Worm (Caenorhabditis elegans) whole organism, young adult: ENCODE results near the gene klp-6.

ENCODE experiments used
- B0019.2 ChIP-seq: fragments of 200-800 bp; sonication (Bioruptor generic); conservative IDR thresholded peaks from 2 replicates; pipeline ENCODE4 v1.3.6; 2022; ENCODE audit warnings: missing genetic modification reagents, missing genetic modification characterization, missing compliant biosample characterization
- B0336.3 ChIP-seq: fragments of 200-800 bp; sonication (Bioruptor generic); IDR thresholded peaks from 2 replicates; pipeline ENCODE4 v1.3.6; 2022; ENCODE audit warnings: missing genetic modification characterization, missing compliant biosample characterization
- D2030.7 ChIP-seq: fragments of 200-800 bp; sonication (Bioruptor generic); IDR thresholded peaks from 2 replicates; pipeline ENCODE4 v1.3.6; 2022; ENCODE audit warnings: missing genetic modification reagents, missing genetic modification characterization, missing compliant biosample characterization
- F39B2.1 ChIP-seq: fragments of 200-800 bp; sonication (Bioruptor generic); IDR thresholded peaks from 2 replicates; pipeline ENCODE4 v1.3.6; 2022; ENCODE audit warnings: missing genetic modification reagents, missing genetic modification characterization, missing compliant biosample characterization
- F49E8.2 ChIP-seq: sonication (generic microtip); optimal IDR thresholded peaks from 3 replicates; lab custom pipeline; 2017; ENCODE audit warnings: missing genetic modification characterization, mild to moderate bottlenecking, missing compliant biosample characterization, antibody characterized with exemption, moderate library complexity; ENCODE audit not compliant: insufficient read depth
- F55B11.4 ChIP-seq: sonication (generic microtip); optimal IDR thresholded peaks from 2 replicates; lab custom pipeline; 2016; ENCODE audit warnings: missing compliant biosample characterization, missing genetic modification characterization, borderline replicate concordance; ENCODE audit not compliant: insufficient read depth
- K11D2.4 ChIP-seq: fragments of 200-800 bp; sonication (Bioruptor generic); IDR thresholded peaks from 2 replicates; pipeline ENCODE4 v1.3.6; 2022; ENCODE audit warnings: missing genetic modification reagents, missing genetic modification characterization, missing compliant biosample characterization
- K12H6.12 ChIP-seq: fragments of 200-800 bp; sonication (Bioruptor generic); optimal IDR thresholded peaks from 2 replicates; lab custom pipeline; 2018; ENCODE audit warnings: mild to moderate bottlenecking, missing genetic modification characterization, missing compliant biosample characterization
- Y53F4B.3 ChIP-seq: fragments of 200-800 bp; sonication (Bioruptor generic); IDR thresholded peaks from 2 replicates; pipeline ENCODE4 v1.3.6; 2022; ENCODE audit warnings: missing genetic modification reagents, missing genetic modification characterization, missing compliant biosample characterization
- Y67H2A.10 ChIP-seq: fragments of 200-800 bp; sonication (Bioruptor generic); conservative IDR thresholded peaks from 2 replicates; pipeline ENCODE4 v1.3.6; 2022; ENCODE audit warnings: missing genetic modification reagents, missing genetic modification characterization, missing compliant biosample characterization
- Y79H2A.3 ChIP-seq: fragments of 200-800 bp; sonication (Bioruptor generic); conservative IDR thresholded peaks from 2 replicates; pipeline ENCODE4 v1.3.6; 2022; ENCODE audit warnings: missing genetic modification reagents, missing genetic modification characterization, missing compliant biosample characterization
- ama-1 ChIP-seq, 3 experiments: fragments of 150-350 bp in 1 of 3; sonication (generic microtip) in 2 of 3; optimal IDR thresholded peaks; 2 replicates each; lab custom pipeline; 2014 to 2018; ENCODE audit warnings: missing biosample characterization in 2 of 3, missing genetic modification characterization in 2 of 3, missing genetic modification reagents in 2 of 3
- aptf-2 ChIP-seq: fragments of 200-800 bp; sonication (Bioruptor generic); conservative IDR thresholded peaks from 2 replicates; pipeline ENCODE4 v1.3.6; 2022; ENCODE audit warnings: missing genetic modification reagents, missing genetic modification characterization, missing compliant biosample characterization
- aptf-3 ChIP-seq: fragments of 200-800 bp; sonication (Bioruptor generic); IDR thresholded peaks from 2 replicates; pipeline ENCODE4 v1.3.6; 2022; ENCODE audit warnings: missing genetic modification characterization, missing compliant biosample characterization
- attf-3 ChIP-seq: fragments of 200-800 bp; sonication (Bioruptor generic); conservative IDR thresholded peaks from 2 replicates; pipeline ENCODE4 v1.3.6; 2022; ENCODE audit warnings: missing genetic modification reagents, missing genetic modification characterization, missing compliant biosample characterization
- cebp-1 ChIP-seq, 2 experiments: fragments of 200-800 bp in 1 of 2; sonication (Bioruptor generic) in 1 of 2; sonication (generic microtip) in 1 of 2; IDR thresholded peaks in 1 of 2; optimal IDR thresholded peaks in 1 of 2; 2 replicates each; pipeline versions ENCODE4 v1.3.6 to Lab custom; 2017 to 2022; ENCODE audit warnings: missing compliant biosample characterization in 2 of 2, missing genetic modification characterization in 2 of 2, mild to moderate bottlenecking in 1 of 2, missing genetic modification reagents in 1 of 2, moderate library complexity in 1 of 2
- ceh-40 ChIP-seq: fragments of 200-800 bp; sonication (Bioruptor generic); IDR thresholded peaks from 2 replicates; pipeline ENCODE4 v1.3.6; 2022; ENCODE audit warnings: missing genetic modification characterization, missing compliant biosample characterization
- chd-7 ChIP-seq: sonication (generic microtip); optimal IDR thresholded peaks from 2 replicates; lab custom pipeline; 2016; ENCODE audit warnings: mild to moderate bottlenecking, missing genetic modification characterization, moderate library complexity, missing compliant biosample characterization
- dpl-1 ChIP-seq: fragments of 150-350 bp; optimal IDR thresholded peaks from 2 replicates; lab custom pipeline; 2014; ENCODE audit warnings: missing biosample characterization, missing genetic modification reagents, missing genetic modification characterization
- egl-44 ChIP-seq: fragments of 200-800 bp; sonication (Bioruptor generic); IDR thresholded peaks from 2 replicates; pipeline ENCODE4 v1.3.6; 2022; ENCODE audit warnings: missing genetic modification reagents, missing genetic modification characterization, missing compliant biosample characterization
- ets-4 ChIP-seq: fragments of 200-800 bp; sonication (Bioruptor generic); optimal IDR thresholded peaks from 2 replicates; lab custom pipeline; 2018; ENCODE audit warnings: mild to moderate bottlenecking, missing genetic modification characterization, missing compliant biosample characterization
- hlh-26 ChIP-seq: fragments of 200-800 bp; sonication (Bioruptor generic); conservative IDR thresholded peaks from 2 replicates; pipeline ENCODE4 v1.3.6; 2022; ENCODE audit warnings: missing genetic modification reagents, missing genetic modification characterization, missing compliant biosample characterization
- hmg-20 ChIP-seq: fragments of 200-800 bp; sonication (Bioruptor generic); IDR thresholded peaks from 2 replicates; pipeline ENCODE4 v1.3.6; 2022; ENCODE audit warnings: missing genetic modification reagents, missing genetic modification characterization, missing compliant biosample characterization
- hrde-1 ChIP-seq: sonication (generic microtip); optimal IDR thresholded peaks from 2 replicates; lab custom pipeline; 2016; ENCODE audit warnings: missing genetic modification characterization, mild to moderate bottlenecking, missing compliant biosample characterization, moderate library complexity, missing genotype, missing genetic modification reagents, borderline replicate concordance
- lin-40 ChIP-seq: sonication (generic microtip); optimal IDR thresholded peaks from 2 replicates; lab custom pipeline; 2016; ENCODE audit warnings: missing genetic modification characterization, mild to moderate bottlenecking, missing compliant biosample characterization, missing genotype, missing genetic modification reagents
- lir-1 ChIP-seq: fragments of 200-800 bp; sonication (Bioruptor generic); conservative IDR thresholded peaks from 2 replicates; pipeline ENCODE4 v1.3.6; 2022; ENCODE audit warnings: missing genetic modification reagents, missing genetic modification characterization, missing compliant biosample characterization
- lsl-1 ChIP-seq: fragments of 200-800 bp; sonication (Bioruptor generic); optimal IDR thresholded peaks from 2 replicates; lab custom pipeline; 2018; ENCODE audit warnings: mild to moderate bottlenecking, missing genetic modification characterization, moderate library complexity, missing compliant biosample characterization
- madf-10 ChIP-seq: sonication (generic microtip); optimal IDR thresholded peaks from 2 replicates; lab custom pipeline; 2016; ENCODE audit warnings: mild to moderate bottlenecking, missing genetic modification characterization, missing compliant biosample characterization
- madf-3 ChIP-seq: fragments of 200-800 bp; sonication (Bioruptor generic); IDR thresholded peaks from 2 replicates; pipeline ENCODE4 v1.3.6; 2022; ENCODE audit warnings: missing genetic modification reagents, missing genetic modification characterization, missing compliant biosample characterization
- mel-28 ChIP-seq: sonication (generic microtip); optimal IDR thresholded peaks from 2 replicates; lab custom pipeline; 2016; ENCODE audit warnings: borderline replicate concordance, mild to moderate bottlenecking, missing genetic modification characterization, missing compliant biosample characterization
- mes-4 ChIP-seq: sonication (generic microtip); optimal IDR thresholded peaks from 2 replicates; lab custom pipeline; 2016; ENCODE audit warnings: missing genotype, missing genetic modification characterization, missing compliant biosample characterization
- nfya-2 ChIP-seq: fragments of 200-800 bp; sonication (Bioruptor generic); IDR thresholded peaks from 2 replicates; pipeline ENCODE4 v1.3.6; 2022; ENCODE audit warnings: missing genetic modification reagents, missing genetic modification characterization, missing compliant biosample characterization
- nfyb-1 ChIP-seq: fragments of 200-800 bp; sonication (Bioruptor generic); IDR thresholded peaks from 2 replicates; pipeline ENCODE4 v1.3.6; 2022; ENCODE audit warnings: missing genetic modification reagents, missing genetic modification characterization, missing compliant biosample characterization
- nhr-80 ChIP-seq: sonication (generic microtip); optimal IDR thresholded peaks from 2 replicates; lab custom pipeline; 2016; ENCODE audit warnings: missing genetic modification characterization, missing compliant biosample characterization
- nhr-90 ChIP-seq: sonication (generic microtip); optimal IDR thresholded peaks from 2 replicates; lab custom pipeline; 2016; ENCODE audit warnings: missing genotype, mild to moderate bottlenecking, missing genetic modification characterization, missing compliant biosample characterization
- pbrm-1 ChIP-seq: fragments of 200-800 bp; sonication (Bioruptor generic); IDR thresholded peaks from 2 replicates; pipeline ENCODE4 v1.3.6; 2022; ENCODE audit warnings: missing genetic modification reagents, missing genetic modification characterization, missing compliant biosample characterization
- snpc-1.3 ChIP-seq: sonication (generic microtip); optimal IDR thresholded peaks from 2 replicates; lab custom pipeline; 2017; ENCODE audit warnings: missing genetic modification characterization, mild to moderate bottlenecking, missing compliant biosample characterization, antibody characterized with exemption, moderate library complexity, missing genotype, missing genetic modification reagents; ENCODE audit not compliant: insufficient read depth
- tlf-1 ChIP-seq: fragments of 200-800 bp; sonication (Bioruptor generic); optimal IDR thresholded peaks from 2 replicates; lab custom pipeline; 2018; ENCODE audit warnings: mild to moderate bottlenecking, missing genetic modification characterization, missing compliant biosample characterization
- zim-3 ChIP-seq: sonication (generic microtip); optimal IDR thresholded peaks from 2 replicates; lab custom pipeline; 2017; ENCODE audit warnings: mild to moderate bottlenecking, missing genetic modification characterization, moderate library complexity, missing compliant biosample characterization
- ztf-18 ChIP-seq: sonication (generic microtip); optimal IDR thresholded peaks from 2 replicates; lab custom pipeline; 2016; ENCODE audit warnings: missing genotype, mild to moderate bottlenecking, missing genetic modification characterization, missing compliant biosample characterization
- ztf-28 ChIP-seq: fragments of 200-800 bp; sonication (Bioruptor generic); IDR thresholded peaks from 2 replicates; pipeline ENCODE4 v1.3.6; 2022; ENCODE audit warnings: missing genetic modification reagents, missing genetic modification characterization, missing compliant biosample characterization
- ztf-3 ChIP-seq: fragments of 200-800 bp; sonication (Bioruptor generic); optimal IDR thresholded peaks from 2 replicates; lab custom pipeline; 2018; ENCODE audit warnings: mild to moderate bottlenecking, missing genetic modification characterization, missing compliant biosample characterization

The klp-6 gene

DNA sequence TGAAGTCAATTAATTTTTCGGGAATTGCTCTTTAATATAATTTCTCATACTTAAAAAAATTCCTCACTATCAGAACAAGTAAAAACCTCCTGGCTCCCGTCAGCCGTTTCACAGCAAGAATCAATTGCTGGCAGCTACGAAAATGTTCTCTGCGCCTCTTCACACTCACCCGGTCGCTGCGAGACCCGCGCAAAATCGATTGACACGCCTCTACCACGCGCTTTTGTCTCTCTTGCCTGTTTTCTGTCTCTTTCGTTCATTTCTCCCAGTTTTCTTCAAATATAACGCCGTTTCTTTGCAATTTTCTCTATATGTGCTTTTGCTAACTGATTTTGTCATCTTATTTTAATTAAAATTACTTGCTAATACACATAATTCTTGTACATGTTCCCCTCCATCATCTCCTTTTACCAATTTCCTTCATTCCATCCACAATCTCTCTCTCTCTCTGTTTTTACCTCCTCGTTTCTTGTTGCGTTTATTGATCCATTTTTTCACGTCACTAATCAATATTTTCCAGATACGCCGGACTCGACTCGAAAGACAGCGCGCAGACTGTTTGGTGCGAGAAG is 6.2 kb upstream of the klp-6 start, which contains the start of gene pcf-11 (continued):
- TF ChIP-seq F39B2.1 (GFP tag; lab: Robert Waterston, UW) (no peak), ama-1 (optimal IDR thresholded peaks at IDR 0.05; lab: Kevin White, UChicago) (no peak), ama-1 (GFP tag; optimal IDR thresholded peaks at IDR 0.05; lab: Kevin White, UChicago) (no peak), mel-28 (no peak), hlh-26 (no peak), chd-7 (no peak), ceh-40 (GFP tag; lab: Robert Waterston, UW) (no peak), aptf-3 (GFP tag; lab: Robert Waterston, UW) (no peak), snpc-1.3 (peak; percentile 12)

DNA sequence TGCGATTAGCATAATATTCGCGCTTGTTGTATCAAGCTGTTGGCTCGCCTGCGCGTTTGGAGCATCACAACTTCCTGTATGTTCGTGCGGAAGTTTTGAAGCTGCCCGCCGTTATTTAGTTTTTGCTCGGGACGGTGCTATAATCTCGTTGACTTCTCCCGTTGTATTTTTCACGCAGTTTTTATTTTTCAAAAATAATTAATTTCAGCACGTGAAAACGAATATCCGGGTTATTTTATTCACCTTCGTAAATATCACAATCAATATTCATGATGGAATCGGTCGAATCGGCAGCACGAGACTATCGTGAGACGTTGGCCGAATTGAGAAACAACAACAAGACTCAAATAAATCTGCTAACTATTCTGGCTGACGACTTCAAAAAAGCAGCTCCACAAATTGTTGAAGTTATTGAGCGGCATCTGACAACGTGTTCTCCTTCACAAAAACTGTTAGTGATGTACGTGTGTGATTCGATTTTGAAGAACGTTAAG is 5.5 kb upstream of the klp-6 start:
- TF ChIP-seq madf-10, result peak; percentile 43
- no peak; the same call in none of the 2 replicates for TF ChIP-seq B0336.3 (GFP tag; lab: Robert Waterston, UW)
- TF ChIP-seq F39B2.1 (GFP tag; lab: Robert Waterston, UW), result 0 out of 2 replicates have a peak, but pooled peaks have one; percentile 58
- peak; percentile 55 for TF ChIP-seq D2030.7 (GFP tag; lab: Robert Waterston, UW)
- no peak for TF ChIP-seq hlh-26
- TF ChIP-seq F49E8.2 (tag; lab: Kevin White, UChicago), result no peak
- TF ChIP-seq Y67H2A.10 (GFP tag; lab: Robert Waterston, UW), result peak; percentile 12; the same call in 1 of the 2 replicates
- TF ChIP-seq Y53F4B.3, result peak; percentile 53; the same call in 1 of the 2 replicates
- no peak for TF ChIP-seq cebp-1 (GFP tag; IDR thresholded peaks at IDR 0.05; lab: Robert Waterston, UW)
- TF ChIP-seq cebp-1 (tag; optimal IDR thresholded peaks at IDR 0.05; lab: Kevin White, UChicago), result peak; percentile 49
- no peak for TF ChIP-seq mes-4 (tag; lab: Kevin White, UChicago)
- no peak for TF ChIP-seq ztf-18 (tag; lab: Kevin White, UChicago)
- TF ChIP-seq hmg-20 (GFP tag; lab: Robert Waterston, UW), result 0 out of 2 replicates have a peak, but pooled peaks have one; percentile 5
- TF ChIP-seq lsl-1 (GFP tag; lab: Kevin White, UChicago), result peak; percentile 14
- peak; percentile 45; the same call in 1 of the 2 replicates for TF ChIP-seq pbrm-1
- no peak for TF ChIP-seq madf-3
- peak; percentile 58 for TF ChIP-seq hrde-1 (tag; lab: Kevin White, UChicago)
- TF ChIP-seq B0019.2 (GFP tag; lab: Robert Waterston, UW), result no peak
- TF ChIP-seq ets-4 (GFP tag; lab: Kevin White, UChicago), result no peak
- TF ChIP-seq ceh-40 (GFP tag; lab: Robert Waterston, UW), result 0 out of 2 replicates have a peak, but pooled peaks have one; percentile 16
- TF ChIP-seq F55B11.4 (tag; lab: Kevin White, UChicago), result no peak
- 0 out of 2 replicates have a peak, but pooled peaks have one; percentile 65 for TF ChIP-seq nfyb-1 (GFP tag; lab: Robert Waterston, UW)
- TF ChIP-seq zim-3 (tag; lab: Kevin White, UChicago), result peak; percentile 35
- TF ChIP-seq K12H6.12 (tag; lab: Kevin White, UChicago), result no peak
- TF ChIP-seq nhr-90 (tag; lab: Kevin White, UChicago), result peak; percentile 45
- peak; percentile 28 for TF ChIP-seq lin-40 (tag; lab: Kevin White, UChicago)
- TF ChIP-seq K11D2.4 (GFP tag; lab: Robert Waterston, UW), result peak; percentile 60; the same call in 1 of the 2 replicates
- TF ChIP-seq Y79H2A.3 (GFP tag; lab: Robert Waterston, UW), result peak; percentile 67; the same call in 1 of the 2 replicates
- TF ChIP-seq aptf-2 (GFP tag; lab: Robert Waterston, UW), result no peak
- peak; percentile 16; the same call in 1 of the 2 replicates for TF ChIP-seq attf-3
- TF ChIP-seq ztf-28, result 0 out of 2 replicates have a peak, but pooled peaks have one; percentile 19
- no peak for TF ChIP-seq nfya-2 (GFP tag; lab: Robert Waterston, UW)
- TF ChIP-seq nhr-80 (tag; lab: Kevin White, UChicago), result peak; percentile 9
- TF ChIP-seq dpl-1, result no peak
- TF ChIP-seq ztf-3, result no peak
- TF ChIP-seq lir-1 (GFP tag; lab: Robert Waterston, UW), result peak; percentile 55; the same call in 1 of the 2 replicates
- peak; percentile 67 for TF ChIP-seq tlf-1
- no peak; the same call in 1 of the 2 replicates for TF ChIP-seq egl-44
